Worm (Caenorhabditis elegans) whole organism, midembryonic: Measurements from ENCODE around the gene F26F12.8.

Source experiments
- flt-1 ChIP-seq: fragments of 200-800 bp; sonication (Bioruptor generic); IDR thresholded peaks from 2 replicates; pipeline ENCODE4 v1.3.6; 2022; ENCODE audit warnings: missing genetic modification characterization, missing compliant biosample characterization
- klf-2 ChIP-seq: fragments of 200-800 bp; sonication (Bioruptor generic); conservative IDR thresholded peaks from 2 replicates; pipeline ENCODE4 v1.3.6; 2022; ENCODE audit warnings: missing genetic modification reagents, missing genetic modification characterization, missing compliant biosample characterization
- med-1 ChIP-seq: sonication (generic microtip); optimal IDR thresholded peaks from 2 replicates; lab custom pipeline; 2017; ENCODE audit warnings: missing genetic modification characterization, mild to moderate bottlenecking, missing compliant biosample characterization, antibody characterized with exemption, missing genetic modification reagents; ENCODE audit not compliant: insufficient read depth
- ztf-23 ChIP-seq: fragments of 200-800 bp; sonication (Bioruptor generic); IDR thresholded peaks from 2 replicates; pipeline ENCODE4 v1.3.6; 2022; ENCODE audit warnings: missing genetic modification reagents, missing genetic modification characterization, missing compliant biosample characterization
- ztf-29 ChIP-seq: fragments of 200-800 bp; sonication (Bioruptor generic); IDR thresholded peaks from 2 replicates; pipeline ENCODE4 v1.3.6; 2022; ENCODE audit warnings: missing genetic modification reagents, missing genetic modification characterization, missing compliant biosample characterization

ce11 chrV:5820401-5820800 lies 41.9 kb downstream of the F26F12.8 start:
- no peak for TF ChIP-seq klf-2 (GFP tag; lab: Robert Waterston, UW)
- TF ChIP-seq ztf-23 (GFP tag; lab: Robert Waterston, UW): no peak
- TF ChIP-seq med-1 (GFP tag; lab: Kevin White, UChicago): no peak
- no peak for TF ChIP-seq ztf-29
- TF ChIP-seq flt-1 (GFP tag; lab: Robert Waterston, UW): no peak
